Worm (Caenorhabditis elegans): ENCODE results near the gene B0353.1.
A peak's percentile ranks its signal among the peaks of the same experiment; 100 is the strongest.

- TF ChIP-seq fkh-10 (GFP tag; optimal IDR thresholded peaks at IDR 0.05) = no peak
- no peak for TF ChIP-seq unc-62 (GFP tag; optimal IDR thresholded peaks at IDR 0.05)
- TF ChIP-seq ceh-9 (tag; optimal IDR thresholded peaks at IDR 0.05) = no peak
- no peak for TF ChIP-seq eor-1 (tag; optimal IDR thresholded peaks at IDR 0.05)
- TF ChIP-seq nhr-237 (tag; optimal IDR thresholded peaks at IDR 0.05) = no peak
- no peak for TF ChIP-seq nhr-28 (tag; optimal IDR thresholded peaks at IDR 0.05)
- TF ChIP-seq snpc-4 (tag; optimal IDR thresholded peaks at IDR 0.05) = no peak
- TF ChIP-seq lsy-12 (tag; optimal IDR thresholded peaks at IDR 0.05) = no peak
- TF ChIP-seq mdl-1 (tag; optimal IDR thresholded peaks at IDR 0.05) = no peak
- peak; percentile 13 for TF ChIP-seq nfya-1 (tag; optimal IDR thresholded peaks at IDR 0.05; ENCODE audit: insufficient read depth)
- no peak for TF ChIP-seq aly-2 (tag; optimal IDR thresholded peaks at IDR 0.05)
These were observed 3.1 kb downstream of the B0353.1 start for ce11 chrIII:558832-559231.
